Worm (Caenorhabditis elegans) whole organism, late embryonic: ENCODE results near the gene Y49E10.25.

Source experiments
- C08G9.2 ChIP-seq: sonication (generic microtip); optimal IDR thresholded peaks from 2 replicates; lab custom pipeline; 2016; ENCODE audit warnings: mild to moderate bottlenecking, missing genetic modification characterization, moderate library complexity, missing compliant biosample characterization
- C38D4.7 ChIP-seq: fragments of 200-800 bp; sonication (Bioruptor generic); optimal IDR thresholded peaks from 2 replicates; lab custom pipeline; 2018; ENCODE audit warnings: mild to moderate bottlenecking, missing genetic modification characterization, moderate library complexity, missing compliant biosample characterization
- F13H6.1 ChIP-seq: sonication (generic microtip); optimal IDR thresholded peaks from 2 replicates; lab custom pipeline; 2016; ENCODE audit warnings: missing genetic modification characterization, missing compliant biosample characterization
- ceh-14 ChIP-seq: sonication (generic microtip); optimal IDR thresholded peaks from 2 replicates; lab custom pipeline; 2016; ENCODE audit warnings: missing genotype, missing genetic modification characterization, missing compliant biosample characterization
- ceh-18 ChIP-seq: sonication (generic microtip); optimal IDR thresholded peaks from 2 replicates; lab custom pipeline; 2016; ENCODE audit warnings: missing genetic modification characterization, missing compliant biosample characterization
- ceh-19 ChIP-seq: fragments of 200-800 bp; sonication (Bioruptor generic); optimal IDR thresholded peaks from 2 replicates; lab custom pipeline; 2018; ENCODE audit warnings: mild to moderate bottlenecking, missing genetic modification characterization, missing compliant biosample characterization
- ceh-2 ChIP-seq: sonication (generic microtip); optimal IDR thresholded peaks from 2 replicates; lab custom pipeline; 2016; ENCODE audit warnings: missing genotype, missing genetic modification characterization, missing compliant biosample characterization
- ceh-30 ChIP-seq: fragments of 150-350 bp; optimal IDR thresholded peaks from 2 replicates; lab custom pipeline; 2014; ENCODE audit warnings: missing biosample characterization, missing genetic modification characterization
- ceh-31 ChIP-seq: sonication (generic microtip); optimal IDR thresholded peaks from 2 replicates; lab custom pipeline; 2016; ENCODE audit warnings: missing genetic modification characterization, missing compliant biosample characterization
- ceh-48 ChIP-seq: sonication (generic microtip); optimal IDR thresholded peaks from 2 replicates; lab custom pipeline; 2016; ENCODE audit warnings: missing genetic modification characterization, inconsistent platforms, missing compliant biosample characterization
- ceh-9 ChIP-seq: sonication (generic microtip); optimal IDR thresholded peaks from 2 replicates; lab custom pipeline; 2016; ENCODE audit warnings: mild to moderate bottlenecking, missing genetic modification characterization, inconsistent platforms, missing compliant biosample characterization
- dmd-4 ChIP-seq: sonication (generic microtip); optimal IDR thresholded peaks from 2 replicates; lab custom pipeline; 2016; ENCODE audit warnings: borderline replicate concordance, missing genetic modification characterization, missing compliant biosample characterization
- eyg-1 ChIP-seq: sonication (generic microtip); optimal IDR thresholded peaks from 2 replicates; lab custom pipeline; 2016; ENCODE audit warnings: missing genotype, missing genetic modification characterization, missing compliant biosample characterization
- gmeb-2 ChIP-seq: sonication (generic microtip); optimal IDR thresholded peaks from 2 replicates; lab custom pipeline; 2016; ENCODE audit warnings: missing genetic modification characterization, inconsistent platforms, missing compliant biosample characterization
- hlh-13 ChIP-seq: fragments of 200-800 bp; sonication (Bioruptor generic); optimal IDR thresholded peaks from 2 replicates; lab custom pipeline; 2018; ENCODE audit warnings: mild to moderate bottlenecking, missing genetic modification characterization, missing compliant biosample characterization
- hlh-15 ChIP-seq: sonication (generic microtip); optimal IDR thresholded peaks from 2 replicates; lab custom pipeline; 2016; ENCODE audit warnings: missing genetic modification characterization, missing compliant biosample characterization
- hlh-8 ChIP-seq: sonication (generic microtip); optimal IDR thresholded peaks from 2 replicates; lab custom pipeline; 2016; ENCODE audit warnings: missing genotype, missing genetic modification characterization, missing compliant biosample characterization
- lim-6 ChIP-seq: sonication (generic microtip); optimal IDR thresholded peaks from 2 replicates; lab custom pipeline; 2016; ENCODE audit warnings: missing genetic modification characterization, missing compliant biosample characterization
- madf-2 ChIP-seq: sonication (generic microtip); optimal IDR thresholded peaks from 2 replicates; lab custom pipeline; 2017; ENCODE audit warnings: missing genetic modification characterization, missing compliant biosample characterization
- mec-3 ChIP-seq: sonication (generic microtip); optimal IDR thresholded peaks from 2 replicates; lab custom pipeline; 2016; ENCODE audit warnings: borderline replicate concordance, missing genetic modification characterization, missing compliant biosample characterization
- nfya-1 ChIP-seq: sonication (generic microtip); optimal IDR thresholded peaks from 2 replicates; lab custom pipeline; 2017; ENCODE audit warnings: missing genetic modification characterization, mild to moderate bottlenecking, missing compliant biosample characterization, antibody characterized with exemption, moderate library complexity
- nhr-11 ChIP-seq: fragments of 150-350 bp; optimal IDR thresholded peaks from 2 replicates; lab custom pipeline; 2014; ENCODE audit warnings: missing biosample characterization, missing genetic modification characterization
- odd-2 ChIP-seq: sonication (generic microtip); optimal IDR thresholded peaks from 2 replicates; lab custom pipeline; 2017; ENCODE audit warnings: antibody characterized with exemption, mild to moderate bottlenecking, missing genetic modification characterization, missing compliant biosample characterization
- pha-2 ChIP-seq: sonication (generic microtip); optimal IDR thresholded peaks from 2 replicates; lab custom pipeline; 2017; ENCODE audit warnings: mild to moderate bottlenecking, missing genetic modification characterization, missing compliant biosample characterization
- pha-4 ChIP-seq: fragments of 150-350 bp; optimal IDR thresholded peaks from 2 replicates; lab custom pipeline; 2018; ENCODE audit warnings: missing biosample characterization, missing genetic modification reagents, missing genetic modification characterization
- ref-2 ChIP-seq: sonication (generic microtip); optimal IDR thresholded peaks from 2 replicates; lab custom pipeline; 2016; ENCODE audit warnings: missing genetic modification characterization, missing compliant biosample characterization
- rnt-1 ChIP-seq: sonication (generic microtip); optimal IDR thresholded peaks from 2 replicates; lab custom pipeline; 2016; ENCODE audit warnings: missing genetic modification characterization, missing compliant biosample characterization
- sdc-2 ChIP-seq: sonication (generic microtip); optimal IDR thresholded peaks from 2 replicates; lab custom pipeline; 2016; ENCODE audit warnings: missing genotype, missing genetic modification characterization, missing compliant biosample characterization
- sox-4 ChIP-seq: sonication (generic microtip); optimal IDR thresholded peaks from 2 replicates; lab custom pipeline; 2017; ENCODE audit warnings: mild to moderate bottlenecking, missing genetic modification characterization, inconsistent platforms, missing compliant biosample characterization
- syd-9 ChIP-seq: sonication (generic microtip); optimal IDR thresholded peaks from 2 replicates; lab custom pipeline; 2016; ENCODE audit warnings: mild to moderate bottlenecking, missing genetic modification characterization, moderate library complexity, missing compliant biosample characterization
- unc-3 ChIP-seq, 2 experiments: fragments of 200-800 bp in 1 of 2; sonication (Bioruptor generic) in 1 of 2; sonication (generic microtip) in 1 of 2; conservative IDR thresholded peaks in 1 of 2; optimal IDR thresholded peaks in 1 of 2; 2 replicates each; pipeline versions ENCODE4 v1.3.6 to Lab custom; 2016 to 2022; ENCODE audit warnings: missing compliant biosample characterization in 2 of 2, missing genetic modification characterization in 2 of 2, missing genetic modification reagents in 1 of 2
- unc-42 ChIP-seq: sonication (generic microtip); optimal IDR thresholded peaks from 2 replicates; lab custom pipeline; 2016; ENCODE audit warnings: missing genotype, missing genetic modification characterization, missing compliant biosample characterization
- unc-86 ChIP-seq: sonication (generic microtip); optimal IDR thresholded peaks from 2 replicates; lab custom pipeline; 2016; ENCODE audit warnings: missing genetic modification characterization, missing compliant biosample characterization
- zip-5 ChIP-seq: sonication (generic microtip); optimal IDR thresholded peaks from 2 replicates; lab custom pipeline; 2016; ENCODE audit warnings: missing genetic modification characterization, missing compliant biosample characterization

Gene Y49E10.25

DNA sequence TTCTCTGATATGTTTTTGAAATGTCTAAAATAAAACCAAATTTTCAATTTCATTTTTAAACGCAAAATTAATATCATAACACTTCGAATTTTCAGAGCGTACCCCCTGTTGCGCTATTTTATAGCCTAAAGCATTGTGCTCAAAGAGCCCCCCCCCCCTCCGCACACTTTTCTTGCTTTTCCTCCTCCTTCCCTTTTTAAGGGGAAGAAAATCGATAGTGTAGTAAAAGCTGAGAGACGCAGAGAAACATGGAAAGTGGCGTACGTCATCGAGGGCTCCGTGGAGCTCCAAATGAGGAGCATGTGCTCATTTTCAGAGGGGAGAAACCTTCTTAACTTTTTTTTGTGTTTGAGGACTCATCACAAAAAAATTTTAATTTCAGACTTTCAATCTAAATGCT, 19.4 kb downstream of the Y49E10.25 start, which contains the start of gene cccp-1:
TSS of gene cccp-1 (plus strand) at position 377 of the 400 bp plus-strand sequence.
- TF ChIP-seq ceh-19 (GFP tag; lab: Kevin White, UChicago) (peak; percentile 7), ceh-31 (peak; percentile 39), ref-2 (tag; lab: Kevin White, UChicago) (no peak), nfya-1 (tag; lab: Kevin White, UChicago) (peak; percentile 25), unc-42 (tag; lab: Kevin White, UChicago) (peak; percentile 39), ceh-48 (tag; lab: Kevin White, UChicago) (peak; percentile 95)

DNA sequence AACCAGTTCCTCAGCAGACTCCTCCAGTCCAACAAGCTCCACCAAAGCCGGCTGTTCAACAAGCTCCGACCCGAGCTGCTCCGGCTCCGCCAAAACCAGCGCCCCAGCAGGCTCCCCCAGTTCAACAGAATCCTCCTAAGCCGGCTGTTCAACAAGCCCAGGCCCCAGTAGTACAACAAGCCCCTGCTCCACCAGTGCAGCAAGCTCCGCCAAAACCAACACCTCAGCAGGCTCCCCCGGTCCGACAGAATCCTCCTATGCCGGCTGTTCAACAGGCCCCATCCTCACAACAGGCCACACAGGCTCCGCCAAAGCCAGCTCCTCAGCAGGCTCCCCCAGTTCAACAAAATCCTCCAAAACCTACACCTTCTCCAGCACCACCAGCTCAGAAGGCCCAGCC, 21.3 kb downstream of the Y49E10.25 start:
- TF ChIP-seq nfya-1 (tag; lab: Kevin White, UChicago) (no peak), hlh-15 (tag; lab: Kevin White, UChicago) (no peak), ceh-14 (no peak), ceh-19 (GFP tag; lab: Kevin White, UChicago) (no peak), ceh-2 (tag; lab: Kevin White, UChicago) (no peak), F13H6.1 (tag; lab: Kevin White, UChicago) (no peak), mec-3 (no peak), unc-86 (no peak), sdc-2 (tag; lab: Kevin White, UChicago) (no peak), ceh-31 (no peak), unc-3 (GFP tag; conservative IDR thresholded peaks at IDR 0.05; lab: Robert Waterston, UW) (no peak), unc-3 (tag; optimal IDR thresholded peaks at IDR 0.05; lab: Kevin White, UChicago) (no peak), syd-9 (tag; lab: Kevin White, UChicago) (no peak), rnt-1 (tag; lab: Kevin White, UChicago) (no peak), unc-42 (tag; lab: Kevin White, UChicago) (no peak), pha-2 (no peak)

DNA sequence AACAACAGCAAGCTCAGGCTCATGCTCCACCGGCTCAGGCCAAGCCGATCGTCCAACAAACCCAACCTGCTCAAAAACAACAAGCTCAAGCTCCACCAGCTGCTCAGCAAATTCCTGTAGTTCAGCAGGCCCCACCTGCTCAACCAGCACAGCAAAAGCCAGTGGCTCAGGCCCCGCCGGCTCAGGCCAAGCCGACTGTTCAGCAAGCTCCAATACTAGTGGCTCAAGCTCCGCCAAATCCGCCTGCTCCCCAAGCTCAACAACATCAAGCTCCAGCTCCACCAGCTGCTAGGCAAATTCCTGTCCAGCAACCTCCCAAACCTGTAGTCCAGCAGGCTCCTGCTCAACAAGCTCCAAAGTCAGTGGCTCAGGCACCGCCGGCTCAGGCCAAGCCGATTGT, 22.1 kb downstream of the Y49E10.25 start:
- TF ChIP-seq syd-9 (tag; lab: Kevin White, UChicago): no peak
- no peak for TF ChIP-seq ceh-9 (tag; lab: Kevin White, UChicago)
- no peak for TF ChIP-seq F13H6.1 (tag; lab: Kevin White, UChicago)
- no peak for TF ChIP-seq sdc-2 (tag; lab: Kevin White, UChicago)
- no peak for TF ChIP-seq madf-2 (tag; lab: Kevin White, UChicago)
- no peak for TF ChIP-seq lim-6 (tag; lab: Kevin White, UChicago)
- TF ChIP-seq dmd-4: no peak

DNA sequence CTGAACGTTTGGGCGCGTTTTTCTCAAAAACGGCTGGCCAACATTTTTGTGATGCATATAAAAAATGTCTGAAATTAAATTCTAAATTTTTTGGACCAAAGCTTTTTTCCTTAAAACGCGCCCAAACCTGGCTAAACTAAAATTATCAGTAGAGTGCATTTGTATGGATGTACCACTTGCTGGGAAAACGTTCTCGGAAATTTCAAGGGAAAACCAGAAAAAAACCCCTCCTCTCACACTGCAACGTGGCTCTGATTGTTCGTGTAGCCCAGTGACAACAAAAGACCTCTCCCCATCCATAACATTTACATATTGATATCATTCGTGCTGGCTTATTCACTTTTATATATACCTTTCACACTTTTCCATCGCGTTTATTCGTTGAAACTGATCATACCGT, 23.0 kb downstream of the Y49E10.25 start, which contains the start of gene Y49E10.29:
TSS of gene Y49E10.29 (plus strand) at position 301 of the 400 bp plus-strand sequence.
- TF ChIP-seq rnt-1 (tag; lab: Kevin White, UChicago) (no peak), eyg-1 (tag; lab: Kevin White, UChicago) (no peak), gmeb-2 (tag; lab: Kevin White, UChicago) (no peak), ceh-48 (tag; lab: Kevin White, UChicago) (no peak), ceh-18 (no peak), ceh-19 (GFP tag; lab: Kevin White, UChicago) (no peak), zip-5 (tag; lab: Kevin White, UChicago) (no peak), hlh-8 (tag; lab: Kevin White, UChicago) (no peak), lim-6 (tag; lab: Kevin White, UChicago) (no peak), sox-4 (no peak), C38D4.7 (GFP tag; lab: Kevin White, UChicago) (no peak), pha-4 (tag; lab: Kevin White, UChicago) (no peak), odd-2 (no peak), C08G9.2 (tag; lab: Kevin White, UChicago) (no peak), nhr-11 (tag; lab: Kevin White, UChicago) (no peak)

DNA sequence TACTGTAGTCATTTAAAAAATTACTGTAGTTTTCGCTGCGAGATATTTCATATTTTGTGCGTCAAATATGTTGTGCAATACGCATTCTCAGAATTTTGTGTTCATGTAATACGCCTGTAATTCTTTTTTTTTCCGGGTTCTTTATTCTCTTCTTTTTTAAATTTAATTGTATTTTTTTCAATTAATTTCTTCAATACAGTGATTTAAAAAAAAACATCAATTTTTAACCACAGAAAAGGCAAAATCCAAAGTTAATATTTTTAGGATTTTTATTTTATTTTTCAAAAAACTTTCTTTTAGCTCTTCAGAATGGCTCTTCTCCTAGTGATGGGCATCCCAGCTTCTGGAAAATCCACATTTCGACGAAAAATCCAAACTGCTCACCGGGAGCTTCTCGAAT, 25.6 kb downstream of the Y49E10.25 start, which contains the start of gene pstk-1:
TSS of gene pstk-1 (plus strand) at position 301 of the 400 bp plus-strand sequence.
- TF ChIP-seq madf-2 (tag; lab: Kevin White, UChicago) (no peak), hlh-13 (no peak), ceh-30 (tag; lab: Kevin White, UChicago) (no peak), sox-4 (no peak)
